Worm (Caenorhabditis elegans) whole organism, mixed stage, embryonic: ENCODE measurements around the gene eng-1.
A peak's percentile ranks its signal among the peaks of the same experiment; 100 is the strongest.

Source experiments
- bed-3 ChIP-seq: fragments of 200-800 bp; sonication (Bioruptor generic); optimal IDR thresholded peaks from 3 replicates; lab custom pipeline; 2018; ENCODE audit warnings: mild to moderate bottlenecking, missing genetic modification characterization, moderate library complexity, missing compliant biosample characterization
- blmp-1 ChIP-seq: fragments of 150-350 bp; optimal IDR thresholded peaks from 2 replicates; lab custom pipeline; 2014; ENCODE audit warnings: missing biosample characterization, missing genetic modification characterization
- ces-1 ChIP-seq: fragments of 150-350 bp; optimal IDR thresholded peaks from 2 replicates; lab custom pipeline; 2014; ENCODE audit warnings: missing biosample characterization, missing genetic modification reagents, missing genetic modification characterization
- flh-1 ChIP-seq: fragments of 200-800 bp; sonication (Bioruptor generic); optimal IDR thresholded peaks from 2 replicates; lab custom pipeline; 2018; ENCODE audit warnings: mild to moderate bottlenecking, missing genetic modification characterization, moderate library complexity, missing compliant biosample characterization
- lin-13 ChIP-seq: fragments of 150-350 bp; optimal IDR thresholded peaks from 2 replicates; lab custom pipeline; 2014; ENCODE audit warnings: missing biosample characterization, missing genetic modification characterization
- mab-5 ChIP-seq: fragments of 150-350 bp; optimal IDR thresholded peaks from 2 replicates; lab custom pipeline; 2014; ENCODE audit warnings: missing biosample characterization, missing genetic modification characterization
- nhr-12 ChIP-seq: fragments of 150-350 bp; optimal IDR thresholded peaks from 2 replicates; lab custom pipeline; 2014; ENCODE audit warnings: missing biosample characterization, missing genetic modification characterization
- nhr-237 ChIP-seq: fragments of 150-350 bp; optimal IDR thresholded peaks from 2 replicates; lab custom pipeline; 2014; ENCODE audit warnings: missing biosample characterization, missing genetic modification characterization
- nhr-28 ChIP-seq: fragments of 150-350 bp; optimal IDR thresholded peaks from 2 replicates; lab custom pipeline; 2014; ENCODE audit warnings: missing biosample characterization, missing genetic modification characterization
- nhr-76 ChIP-seq: sonication (generic microtip); optimal IDR thresholded peaks from 2 replicates; lab custom pipeline; 2017; ENCODE audit warnings: missing biosample characterization, missing genetic modification characterization
- unc-62 ChIP-seq: fragments of 150-350 bp; optimal IDR thresholded peaks from 2 replicates; lab custom pipeline; 2014; ENCODE audit warnings: missing biosample characterization, missing genetic modification reagents, missing genetic modification characterization
- zip-8 ChIP-seq: fragments of 150-350 bp; optimal IDR thresholded peaks from 2 replicates; lab custom pipeline; 2014; ENCODE audit warnings: missing biosample characterization, missing genetic modification characterization
- ztf-11 ChIP-seq: fragments of 150-350 bp; optimal IDR thresholded peaks from 2 replicates; lab custom pipeline; 2014; ENCODE audit warnings: missing biosample characterization, missing genetic modification characterization

DNA sequence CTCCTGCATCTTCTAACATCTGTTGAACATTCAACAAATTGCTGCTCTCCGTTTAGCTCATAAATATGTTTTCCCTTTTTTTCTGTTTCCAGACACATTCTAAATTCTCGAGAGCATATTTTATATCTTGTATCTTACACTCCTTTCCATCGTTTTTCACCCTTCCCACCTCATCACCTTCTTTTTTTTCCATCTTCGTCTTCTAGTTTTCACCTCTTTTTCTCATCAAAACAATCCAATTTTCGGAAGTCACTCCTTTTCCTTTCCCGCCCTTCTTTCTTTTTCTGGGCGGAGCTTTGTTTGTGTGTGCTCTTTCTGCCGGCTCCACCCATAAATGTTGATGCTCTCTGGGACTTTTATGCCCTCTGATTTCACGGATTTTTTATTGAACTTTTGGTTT lies 45.5 kb downstream of the eng-1 start:
- TF ChIP-seq bed-3 (GFP tag; lab: Kevin White, UChicago) (no peak), ces-1 (GFP tag; lab: Kevin White, UChicago) (peak; percentile 58), mab-5 (tag; lab: Kevin White, UChicago) (no peak), nhr-28 (tag; lab: Kevin White, UChicago) (no peak), zip-8 (no peak), unc-62 (no peak), nhr-237 (tag; lab: Kevin White, UChicago) (no peak), ztf-11 (no peak), flh-1 (GFP tag; lab: Kevin White, UChicago) (no peak), blmp-1 (tag; lab: Kevin White, UChicago) (no peak), nhr-76 (tag; lab: Kevin White, UChicago) (no peak), nhr-12 (tag; lab: Kevin White, UChicago) (no peak), lin-13 (tag; lab: Kevin White, UChicago) (no peak)
